Worm (Caenorhabditis elegans): ENCODE results near the gene C35D6.4.
"Not testable (repeated sequence)": the region's sequence is repeated elsewhere in the genome, so short reads cannot be mapped to it uniquely, and the experiment has no call there.

C35D6.4 gene

ce11 chrIV:16350690-16351089 is at the start of gene C35D6.4:
TSS of gene C35D6.4 (plus strand) at chrIV:16350990.
- TF ChIP-seq lin-13 (GFP tag; optimal IDR thresholded peaks at IDR 0.05) (no peak), nhr-23 (tag; optimal IDR thresholded peaks at IDR 0.05) (no peak), R02D3.7 (tag; optimal IDR thresholded peaks at IDR 0.05) (no peak)

ce11 chrIV:16306918-16307317 is 43.9 kb upstream of the C35D6.4 start:
- no peak for TF ChIP-seq ama-1 (optimal IDR thresholded peaks at IDR 0.05)
- TF ChIP-seq nhr-23 (tag; optimal IDR thresholded peaks at IDR 0.05), result no peak
- TF ChIP-seq unc-39 (tag; optimal IDR thresholded peaks at IDR 0.05), result no peak
- no peak for TF ChIP-seq mab-5 (tag; optimal IDR thresholded peaks at IDR 0.05)
- TF ChIP-seq fos-1 (tag; optimal IDR thresholded peaks at IDR 0.05), result no peak
- no peak for TF ChIP-seq ztf-1 (GFP tag; conservative IDR thresholded peaks at IDR 0.05)

ce11 chrIV:16307925-16308324 is 42.9 kb upstream of the C35D6.4 start, which contains the start of gene rac-2:
TSS of gene rac-2 (plus strand) at chrIV:16308225.
- TF ChIP-seq nhr-21 (tag; optimal IDR thresholded peaks at IDR 0.05); ceh-82 (tag; optimal IDR thresholded peaks at IDR 0.05); ztf-1 (GFP tag; conservative IDR thresholded peaks at IDR 0.05): not testable (repeated sequence)

- TF ChIP-seq blmp-1 (tag; optimal IDR thresholded peaks at IDR 0.05; ENCODE audit: insufficient read depth) (no peak), ama-1 (optimal IDR thresholded peaks at IDR 0.05) (no peak), mbf-1 (tag; optimal IDR thresholded peaks at IDR 0.05) (no peak), ceh-82 (tag; optimal IDR thresholded peaks at IDR 0.05) (no peak), F13H6.1 (tag; optimal IDR thresholded peaks at IDR 0.05) (no peak)
These were observed 40.7 kb upstream of the C35D6.4 start for ce11 chrIV:16310103-16310502.

ce11 chrIV:16320410-16320809 is 30.4 kb upstream of the C35D6.4 start, which contains the start of gene K03D3.5:
TSS of gene K03D3.5 (minus strand) at chrIV:16320510.
- TF ChIP-seq ztf-4 (tag; optimal IDR thresholded peaks at IDR 0.05), result no peak
- TF ChIP-seq mdl-1 (tag; optimal IDR thresholded peaks at IDR 0.05), result no peak
- TF ChIP-seq skn-1 (tag; optimal IDR thresholded peaks at IDR 0.05), result no peak
- no peak for TF ChIP-seq ceh-82 (tag; optimal IDR thresholded peaks at IDR 0.05)
- TF ChIP-seq lin-13 (GFP tag; optimal IDR thresholded peaks at IDR 0.05), result no peak
- no peak for TF ChIP-seq nhr-10 (tag; optimal IDR thresholded peaks at IDR 0.05)
- TF ChIP-seq blmp-1 (tag; optimal IDR thresholded peaks at IDR 0.05; ENCODE audit: insufficient read depth), result no peak
- no peak for TF ChIP-seq nhr-237 (tag; optimal IDR thresholded peaks at IDR 0.05)
- TF ChIP-seq mab-5 (tag; optimal IDR thresholded peaks at IDR 0.05), result no peak
- TF ChIP-seq gmeb-1 (tag; optimal IDR thresholded peaks at IDR 0.05), result no peak
- no peak for TF ChIP-seq sem-4 (tag; optimal IDR thresholded peaks at IDR 0.05)
- no peak for TF ChIP-seq sma-9 (GFP tag; optimal IDR thresholded peaks at IDR 0.05)
- no peak for TF ChIP-seq sma-9 (tag; optimal IDR thresholded peaks at IDR 0.05)
- no peak for TF ChIP-seq F13H6.1 (tag; optimal IDR thresholded peaks at IDR 0.05)
- no peak for TF ChIP-seq unc-39 (tag; optimal IDR thresholded peaks at IDR 0.05)
- no peak for TF ChIP-seq zag-1 (tag; optimal IDR thresholded peaks at IDR 0.05)
- TF ChIP-seq peb-1 (tag; optimal IDR thresholded peaks at IDR 0.05), result no peak

ce11 chrIV:16320866-16321265 is 29.9 kb upstream of the C35D6.4 start, which contains the start of gene srz-61:
TSS of gene srz-61 (plus strand) at chrIV:16321166.
- TF ChIP-seq unc-55 (GFP tag; optimal IDR thresholded peaks at IDR 0.05), result no peak
- no peak for TF ChIP-seq nhr-23 (tag; optimal IDR thresholded peaks at IDR 0.05)
- TF ChIP-seq ceh-16 (tag; optimal IDR thresholded peaks at IDR 0.05), result no peak
- TF ChIP-seq nhr-77 (tag; optimal IDR thresholded peaks at IDR 0.05), result no peak
- TF ChIP-seq alr-1 (tag; optimal IDR thresholded peaks at IDR 0.05), result no peak
- no peak for TF ChIP-seq sma-9 (GFP tag; optimal IDR thresholded peaks at IDR 0.05)
- TF ChIP-seq sma-9 (tag; optimal IDR thresholded peaks at IDR 0.05), result no peak
- TF ChIP-seq R02D3.7 (tag; optimal IDR thresholded peaks at IDR 0.05), result no peak
- no peak for TF ChIP-seq ceh-82 (tag; optimal IDR thresholded peaks at IDR 0.05)
- TF ChIP-seq lin-13 (GFP tag; optimal IDR thresholded peaks at IDR 0.05), result no peak
- no peak for TF ChIP-seq egl-27 (tag; optimal IDR thresholded peaks at IDR 0.05)
- no peak for TF ChIP-seq Y55F3AM.14 (GFP tag; optimal IDR thresholded peaks at IDR 0.05)
- TF ChIP-seq sma-3 (GFP tag; optimal IDR thresholded peaks at IDR 0.05), result no peak
- TF ChIP-seq unc-39 (tag; optimal IDR thresholded peaks at IDR 0.05), result no peak
- no peak for TF ChIP-seq elt-1 (tag; optimal IDR thresholded peaks at IDR 0.05)
- no peak for TF ChIP-seq snpc-4 (tag; optimal IDR thresholded peaks at IDR 0.05)
- no peak for TF ChIP-seq nhr-6 (tag; optimal IDR thresholded peaks at IDR 0.05)
